Fruit fly (Drosophila melanogaster): ENCODE results near the gene CG14770.

CG14770 gene

DNA sequence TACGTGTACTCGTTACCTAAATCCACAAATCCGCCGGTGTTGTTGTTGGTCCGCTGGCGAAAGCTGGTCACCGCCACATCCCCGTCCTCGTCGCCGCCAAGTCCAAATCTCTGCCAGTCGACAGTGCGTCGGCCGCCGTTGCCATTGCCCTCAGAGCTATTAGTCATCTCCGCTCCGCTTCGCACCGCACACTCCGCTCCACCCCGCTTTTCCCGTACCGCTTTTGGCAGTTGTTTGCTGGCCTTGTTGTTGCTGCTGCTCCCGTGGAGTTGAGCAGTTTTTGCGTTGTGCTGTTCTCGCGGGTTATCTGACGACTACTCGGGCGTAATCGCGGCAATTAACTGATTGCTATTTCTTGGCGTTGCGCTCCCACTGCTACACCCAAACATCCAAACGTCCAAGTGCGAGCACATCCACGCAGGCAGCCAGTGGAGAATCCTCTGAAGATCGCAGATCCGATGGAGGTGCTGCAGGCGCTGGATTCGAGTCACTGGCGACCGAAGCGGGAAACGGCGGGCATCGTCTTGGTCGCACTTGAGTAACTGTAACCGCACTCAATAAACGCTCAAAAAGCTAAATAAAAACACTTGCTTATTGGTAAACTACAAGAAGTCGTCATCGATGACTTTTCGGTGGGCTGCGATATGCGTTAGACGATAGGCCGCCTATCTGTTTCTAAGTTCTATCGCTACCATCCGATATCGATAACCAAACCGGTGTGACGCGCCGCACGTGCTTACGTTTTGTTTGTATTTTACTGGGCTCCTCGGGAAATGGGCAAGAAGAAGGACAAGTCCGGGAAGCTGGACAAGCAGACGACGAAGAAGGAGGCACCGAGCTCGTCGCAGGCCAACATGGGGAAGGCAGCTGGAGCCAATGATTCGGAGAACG lies 15.5 kb upstream of the CG14770 start, which contains the start of the genes CG12773 and CG11417:
TSS of gene CG12773 (minus strand) at position 660 of the 891 bp plus-strand sequence.
TSS of gene CG11417 (plus strand) at position 693 of the 891 bp plus-strand sequence.
- TF ChIP-seq dmrt93B (GFP tag; optimal IDR thresholded peaks at IDR 0.05) = no peak
- peak; percentile 9 for TF ChIP-seq Dif (GFP tag; optimal IDR thresholded peaks at IDR 0.05; ENCODE audit: partially characterized antibody)
- no peak for TF ChIP-seq Mio (GFP tag; optimal IDR thresholded peaks at IDR 0.05)
- TF ChIP-seq ey (GFP tag; optimal IDR thresholded peaks at IDR 0.05) = no peak
- TF ChIP-seq h (GFP tag; optimal IDR thresholded peaks at IDR 0.05) = peak; percentile 27
- peak; percentile 16 for TF ChIP-seq Myc (optimal IDR thresholded peaks at IDR 0.05)
- peak; percentile 11 for TF ChIP-seq Sp1 (GFP tag; optimal IDR thresholded peaks at IDR 0.05)
- peak; percentile 75 for TF ChIP-seq Jra (GFP tag; optimal IDR thresholded peaks at IDR 0.05)
- no peak for TF ChIP-seq lola (GFP tag; optimal IDR thresholded peaks at IDR 0.05)
- TF ChIP-seq psq (GFP tag; optimal IDR thresholded peaks at IDR 0.05) = no peak

DNA sequence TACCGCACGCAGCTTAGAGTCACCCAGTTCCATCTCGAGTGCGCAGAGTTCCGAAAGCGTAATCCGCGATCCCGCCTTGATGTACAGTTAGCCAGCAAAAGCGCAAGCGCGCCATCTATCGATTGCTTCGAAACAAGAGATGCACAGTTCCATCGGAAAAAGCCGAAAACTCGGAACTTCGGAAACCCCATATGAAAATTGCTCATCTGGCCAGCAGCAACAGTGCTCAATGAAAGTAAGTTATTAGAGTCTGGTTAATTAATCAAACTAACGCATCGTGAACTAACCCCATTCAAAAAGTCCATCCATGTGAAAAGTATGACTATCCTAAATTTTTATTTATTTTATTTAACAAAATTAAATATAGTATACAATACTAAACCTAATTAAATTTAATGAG lies 11.5 kb upstream of the CG14770 start, which contains the start of gene png:
TSS of gene png (minus strand) at position 101 of the 400 bp plus-strand sequence.
- TF ChIP-seq Vsx2 (GFP tag; optimal IDR thresholded peaks at IDR 0.05; ENCODE audit: partially characterized antibody) = no peak
- no peak for TF ChIP-seq Myc (optimal IDR thresholded peaks at IDR 0.05)
- TF ChIP-seq foxo (GFP tag; optimal IDR thresholded peaks at IDR 0.05) = no peak
- TF ChIP-seq CrebA (GFP tag; optimal IDR thresholded peaks at IDR 0.05; ENCODE audit: borderline replicate concordance) = no peak
- no peak for TF ChIP-seq Rel (GFP tag; optimal IDR thresholded peaks at IDR 0.05)
- no peak for TF ChIP-seq Rel (tag; optimal IDR thresholded peaks at IDR 0.05)
- TF ChIP-seq psq (GFP tag; optimal IDR thresholded peaks at IDR 0.05) = no peak
- TF ChIP-seq HLH106 (tag; optimal IDR thresholded peaks at IDR 0.05) = no peak

DNA sequence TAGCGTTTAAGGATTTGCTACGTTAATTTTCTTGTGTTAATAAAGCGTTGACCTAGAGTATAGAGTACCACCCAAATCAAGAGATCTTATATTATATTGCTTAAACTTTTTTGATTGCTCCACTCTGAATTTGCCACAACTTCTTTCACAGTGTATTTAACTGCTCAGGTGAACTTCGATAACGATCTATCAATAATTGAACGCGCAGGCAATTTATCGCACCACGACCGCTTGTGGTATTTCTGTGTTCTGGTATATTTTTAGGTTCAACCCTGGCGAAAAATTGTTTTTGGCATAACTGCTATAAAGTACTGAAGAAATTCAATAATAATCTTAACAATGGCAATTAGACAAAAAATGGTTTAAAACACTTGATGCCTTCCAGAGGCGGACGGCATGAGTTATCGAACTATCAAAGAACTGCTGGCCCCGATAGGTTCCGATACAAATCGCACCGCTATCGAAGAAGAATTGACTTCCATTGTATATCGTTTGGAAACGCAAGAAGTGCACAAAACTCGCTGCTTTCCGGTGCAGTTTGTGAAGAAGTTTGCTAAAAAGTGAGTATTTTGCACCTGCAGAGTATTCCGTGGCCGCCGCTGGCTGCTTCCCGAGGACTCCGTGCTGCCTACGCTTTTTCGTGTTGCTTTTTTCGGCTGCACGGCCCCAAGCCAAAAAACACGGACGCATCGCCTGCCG lies 1.2 kb downstream of the CG14770 start, which contains the start of gene ssx:
TSS of gene ssx (plus strand) at position 477 of the 699 bp plus-strand sequence.
- no peak for TF ChIP-seq Abd-B (GFP tag; optimal IDR thresholded peaks at IDR 0.05)
- TF ChIP-seq Hnf4 (GFP tag; optimal IDR thresholded peaks at IDR 0.05) = no peak
- TF ChIP-seq CG9705 (GFP tag; optimal IDR thresholded peaks at IDR 0.05) = no peak
- no peak for TF ChIP-seq Myc (optimal IDR thresholded peaks at IDR 0.05)
- peak; percentile 42 for TF ChIP-seq HLH106 (tag; optimal IDR thresholded peaks at IDR 0.05)
- TF ChIP-seq Dif (GFP tag; optimal IDR thresholded peaks at IDR 0.05; ENCODE audit: partially characterized antibody) = no peak
- TF ChIP-seq sv (GFP tag; optimal IDR thresholded peaks at IDR 0.05) = peak; percentile 41
- no peak for TF ChIP-seq woc (GFP tag; optimal IDR thresholded peaks at IDR 0.05)
- peak; percentile 45 for TF ChIP-seq ey (GFP tag; optimal IDR thresholded peaks at IDR 0.05)
- TF ChIP-seq foxo (GFP tag; optimal IDR thresholded peaks at IDR 0.05) = peak in 1 of 2 experiments; percentile 64
- TF ChIP-seq pan (optimal IDR thresholded peaks at IDR 0.05) = no peak
- no peak for TF ChIP-seq br (GFP tag; optimal IDR thresholded peaks at IDR 0.05)
- no peak for TF ChIP-seq jim (GFP tag; optimal IDR thresholded peaks at IDR 0.05)
- TF ChIP-seq Jra (GFP tag; optimal IDR thresholded peaks at IDR 0.05) = no peak
- no peak for TF ChIP-seq dsf (GFP tag; optimal IDR thresholded peaks at IDR 0.05; ENCODE audit: borderline replicate concordance)
- TF ChIP-seq Hr78 (GFP tag; optimal IDR thresholded peaks at IDR 0.05) = no peak
- TF ChIP-seq usp (GFP tag; optimal IDR thresholded peaks at IDR 0.05) = no peak
- TF ChIP-seq N (GFP tag; optimal IDR thresholded peaks at IDR 0.05) = no peak
- TF ChIP-seq OdsH (GFP tag; optimal IDR thresholded peaks at IDR 0.05) = peak; percentile 39
- no peak for TF ChIP-seq sage (GFP tag; optimal IDR thresholded peaks at IDR 0.05)
- TF ChIP-seq Rel (GFP tag; optimal IDR thresholded peaks at IDR 0.05) = no peak
- TF ChIP-seq Rel (tag; optimal IDR thresholded peaks at IDR 0.05) = no peak
- no peak for TF ChIP-seq brk (GFP tag; optimal IDR thresholded peaks at IDR 0.05)
- peak; percentile 36 for TF ChIP-seq fru (GFP tag; optimal IDR thresholded peaks at IDR 0.05)
- no peak for TF ChIP-seq dl (GFP tag; optimal IDR thresholded peaks at IDR 0.05; ENCODE audit: insufficient read depth in 1 of 2, partially characterized antibody in 2 of 2)
- TF ChIP-seq CrebA (GFP tag; optimal IDR thresholded peaks at IDR 0.05; ENCODE audit: borderline replicate concordance) = no peak
- TF ChIP-seq tai (GFP tag; optimal IDR thresholded peaks at IDR 0.05) = no peak
- TF ChIP-seq GATAd (GFP tag; optimal IDR thresholded peaks at IDR 0.05) = no peak
- peak; percentile 23 for TF ChIP-seq Sp1 (GFP tag; optimal IDR thresholded peaks at IDR 0.05)
- no peak for TF ChIP-seq Mio (GFP tag; optimal IDR thresholded peaks at IDR 0.05)
- peak; percentile 3 for TF ChIP-seq Hr83 (GFP tag; optimal IDR thresholded peaks at IDR 0.05; ENCODE audit: poor library complexity, severe bottlenecking)
- TF ChIP-seq Dfd (GFP tag; optimal IDR thresholded peaks at IDR 0.05) = no peak
- no peak for TF ChIP-seq Vsx2 (GFP tag; optimal IDR thresholded peaks at IDR 0.05; ENCODE audit: partially characterized antibody)
- TF ChIP-seq lola (GFP tag; optimal IDR thresholded peaks at IDR 0.05) = no peak
- TF ChIP-seq h (GFP tag; optimal IDR thresholded peaks at IDR 0.05) = peak; percentile 43
- peak; percentile 30 for TF ChIP-seq psq (GFP tag; optimal IDR thresholded peaks at IDR 0.05)
- no peak for TF ChIP-seq CG32264 (GFP tag; optimal IDR thresholded peaks at IDR 0.05)
- no peak for TF ChIP-seq dmrt93B (GFP tag; optimal IDR thresholded peaks at IDR 0.05)
- TF ChIP-seq rgr (GFP tag; optimal IDR thresholded peaks at IDR 0.05) = peak; percentile 56
